Fruit fly (Drosophila melanogaster): ENCODE data around the gene CG42523.

The CG42523 gene

DNA sequence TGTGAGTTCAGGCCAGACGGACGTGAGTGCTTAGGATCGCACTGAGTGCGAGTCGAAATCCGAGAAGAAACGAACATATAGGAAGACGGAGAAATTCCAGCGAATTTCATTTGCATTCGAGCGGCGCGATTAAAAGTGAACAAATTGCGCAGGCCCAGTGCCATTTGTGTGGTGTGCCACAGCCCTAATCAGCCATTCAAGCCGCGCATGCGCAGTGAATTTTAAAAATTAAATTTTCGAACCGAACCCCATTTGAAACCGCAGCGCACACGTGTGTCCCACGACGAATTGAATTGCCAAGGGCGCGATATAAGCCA lies 50.3 kb downstream of the CG42523 start:
- no peak for TF ChIP-seq noc (tag; optimal IDR thresholded peaks at IDR 0.05)

Measured in whole organism, larva.